Fruit fly (Drosophila melanogaster): ENCODE results near the gene CG5050.
A peak's percentile ranks its signal among the peaks of the same experiment; 100 is the strongest.

Gene CG5050

dm6 chr2L:17452624-17453023 lies at the start of gene CG5050:
Gene CG5050, plus strand, starts transcription at chr2L:17452924.
- TF ChIP-seq Eip78C (GFP tag): peak; percentile 22
- no peak for TF ChIP-seq CG11902 (GFP tag; optimal IDR thresholded peaks at IDR 0.05)

dm6 chr2L:17410358-17410757 lies 42.4 kb upstream of the CG5050 start, which contains the start of the genes Polr2J and CG15141:
Gene Polr2J, minus strand, starts transcription at chr2L:17410406.
Gene CG15141, plus strand, starts transcription at chr2L:17410641.
- TF ChIP-seq dsx (GFP tag; optimal IDR thresholded peaks at IDR 0.05; ENCODE audit: poor library complexity, severe bottlenecking): no peak
- peak; percentile 72 for TF ChIP-seq topi (GFP tag; optimal IDR thresholded peaks at IDR 0.05)
- TF ChIP-seq cyc (GFP tag; optimal IDR thresholded peaks at IDR 0.05): peak; percentile 75
- TF ChIP-seq Sox14 (GFP tag; optimal IDR thresholded peaks at IDR 0.05): peak; percentile 73
- no peak for TF ChIP-seq fkh (GFP tag; optimal IDR thresholded peaks at IDR 0.05)
- TF ChIP-seq fd85E (GFP tag; optimal IDR thresholded peaks at IDR 0.05): no peak
- no peak for TF ChIP-seq CG6276 (GFP tag; optimal IDR thresholded peaks at IDR 0.05)
- TF ChIP-seq lz (GFP tag; optimal IDR thresholded peaks at IDR 0.05): peak; percentile 84
- peak in 1 of 2 experiments; percentile 21 for TF ChIP-seq salr (GFP tag; optimal IDR thresholded peaks at IDR 0.05)
- TF ChIP-seq Eip75B (GFP tag; optimal IDR thresholded peaks at IDR 0.05): peak; percentile 77
- peak; percentile 79 for TF ChIP-seq acj6 (GFP tag; optimal IDR thresholded peaks at IDR 0.05)
- TF ChIP-seq CG6792 (GFP tag; optimal IDR thresholded peaks at IDR 0.05): no peak
- peak; percentile 55 for TF ChIP-seq CG6163 (GFP tag; IDR thresholded peaks at IDR 0.05)
- TF ChIP-seq Sox15 (GFP tag; optimal IDR thresholded peaks at IDR 0.05): peak; percentile 63
- peak; percentile 78 for TF ChIP-seq CG34406 (GFP tag; optimal IDR thresholded peaks at IDR 0.05)
- TF ChIP-seq CG7368 (GFP tag; optimal IDR thresholded peaks at IDR 0.05): no peak
- no peak for TF ChIP-seq Hr39 (GFP tag; optimal IDR thresholded peaks at IDR 0.05)
- no peak for TF ChIP-seq Hr38 (GFP tag; optimal IDR thresholded peaks at IDR 0.05)
- no peak for TF ChIP-seq CG9139 (GFP tag; optimal IDR thresholded peaks at IDR 0.05)
- TF ChIP-seq Blimp-1 (GFP tag; optimal IDR thresholded peaks at IDR 0.05): peak; percentile 25
- TF ChIP-seq ss (GFP tag; optimal IDR thresholded peaks at IDR 0.05): no peak
- peak; percentile 62 for TF ChIP-seq Ets21C (GFP tag; optimal IDR thresholded peaks at IDR 0.05)
- TF ChIP-seq CG4318 (GFP tag; optimal IDR thresholded peaks at IDR 0.05): peak; percentile 72
- no peak for TF ChIP-seq CG16779 (tag; optimal IDR thresholded peaks at IDR 0.05)
- TF ChIP-seq Ets96B (tag; optimal IDR thresholded peaks at IDR 0.05): peak; percentile 73
- no peak for TF ChIP-seq Eip78C (GFP tag)
- TF ChIP-seq CG11294 (GFP tag; IDR thresholded peaks at IDR 0.05): peak; percentile 17; the same call in 1 of the 2 replicates
- peak; percentile 48 for TF ChIP-seq CG8632 (GFP tag; optimal IDR thresholded peaks at IDR 0.05)
- TF ChIP-seq Lpt (GFP tag; optimal IDR thresholded peaks at IDR 0.05): no peak
- TF ChIP-seq Gug (GFP tag; IDR thresholded peaks at IDR 0.05): peak; percentile 70
- TF ChIP-seq CG11902 (GFP tag; optimal IDR thresholded peaks at IDR 0.05): peak; percentile 61
- TF ChIP-seq vri (GFP tag; optimal IDR thresholded peaks at IDR 0.05): no peak
- TF ChIP-seq achi (GFP tag; optimal IDR thresholded peaks at IDR 0.05): peak; percentile 80
- TF ChIP-seq CG8319 (GFP tag; optimal IDR thresholded peaks at IDR 0.05): peak; percentile 33
- no peak for TF ChIP-seq CG1621 (tag; optimal IDR thresholded peaks at IDR 0.05)
- no peak for TF ChIP-seq CG6854 (GFP tag; optimal IDR thresholded peaks at IDR 0.05)
- no peak for TF ChIP-seq CG32006 (GFP tag; optimal IDR thresholded peaks at IDR 0.05)
- no peak for TF ChIP-seq svp (GFP tag)
- TF ChIP-seq eg (GFP tag; IDR thresholded peaks at IDR 0.05): peak; percentile 74
- TF ChIP-seq CG31627 (GFP tag; optimal IDR thresholded peaks at IDR 0.05): peak; percentile 81
- TF ChIP-seq net (GFP tag; optimal IDR thresholded peaks at IDR 0.05): no peak
- TF ChIP-seq Sox102F (GFP tag; optimal IDR thresholded peaks at IDR 0.05): peak; percentile 73
- TF ChIP-seq CG15336 (GFP tag; IDR thresholded peaks at IDR 0.05): peak; percentile 63; the same call in 1 of the 2 replicates
- TF ChIP-seq pdm3 (GFP tag; optimal IDR thresholded peaks at IDR 0.05): peak; percentile 84
- no peak for TF ChIP-seq CG10669 (GFP tag; optimal IDR thresholded peaks at IDR 0.05)
- peak; percentile 83 for TF ChIP-seq OdsH (GFP tag; optimal IDR thresholded peaks at IDR 0.05)
- peak; percentile 89 for TF ChIP-seq CG10631 (GFP tag; optimal IDR thresholded peaks at IDR 0.05)
- TF ChIP-seq Smox (GFP tag; optimal IDR thresholded peaks at IDR 0.05): no peak
- peak; percentile 81 for TF ChIP-seq CG3032 (tag; optimal IDR thresholded peaks at IDR 0.05)
- TF ChIP-seq spab (GFP tag; optimal IDR thresholded peaks at IDR 0.05): peak; percentile 33
- TF ChIP-seq CG3919 (GFP tag; optimal IDR thresholded peaks at IDR 0.05): no peak

All from whole organism, prepupa.